Worm (Caenorhabditis elegans): Measurements from ENCODE around the gene C49C8.5.

The C49C8.5 gene

ce11 chrIV:8673733-8674375 is 20.4 kb upstream of the C49C8.5 start:
- TF ChIP-seq tra-4 (tag; optimal IDR thresholded peaks at IDR 0.05) (no peak), pes-1 (GFP tag; IDR thresholded peaks at IDR 0.05) (no peak), flt-1 (GFP tag; IDR thresholded peaks at IDR 0.05) (no peak), tbx-11 (GFP tag; IDR thresholded peaks at IDR 0.05) (no peak), ets-7 (tag; optimal IDR thresholded peaks at IDR 0.05) (no peak), scrt-1 (GFP tag; IDR thresholded peaks at IDR 0.05) (no peak), hmbx-1 (tag; optimal IDR thresholded peaks at IDR 0.05) (no peak), tbx-37 (GFP tag; conservative IDR thresholded peaks at IDR 0.05) (no peak), ceh-36 (tag; optimal IDR thresholded peaks at IDR 0.05) (no peak), ama-1 (optimal IDR thresholded peaks at IDR 0.05) (no peak), F13C5.2 (tag; optimal IDR thresholded peaks at IDR 0.05) (no peak), ceh-13 (GFP tag; optimal IDR thresholded peaks at IDR 0.05) (no peak), sea-1 (GFP tag; conservative IDR thresholded peaks at IDR 0.05) (no peak), B0310.2 (tag; optimal IDR thresholded peaks at IDR 0.05) (no peak), hmg-4 (GFP tag; optimal IDR thresholded peaks at IDR 0.05) (no peak), aly-1 (tag; optimal IDR thresholded peaks at IDR 0.05) (no peak), hnd-1 (tag; optimal IDR thresholded peaks at IDR 0.05) (no peak)

- TF ChIP-seq hmbx-1 (tag; optimal IDR thresholded peaks at IDR 0.05), result no peak
- TF ChIP-seq ama-1 (optimal IDR thresholded peaks at IDR 0.05), result no peak
- no peak for TF ChIP-seq tra-4 (tag; optimal IDR thresholded peaks at IDR 0.05)
- TF ChIP-seq hnd-1 (tag; optimal IDR thresholded peaks at IDR 0.05), result no peak
- TF ChIP-seq aly-1 (tag; optimal IDR thresholded peaks at IDR 0.05), result no peak
- no peak for TF ChIP-seq hmg-4 (GFP tag; optimal IDR thresholded peaks at IDR 0.05)
- TF ChIP-seq flt-1 (GFP tag; IDR thresholded peaks at IDR 0.05), result no peak
- TF ChIP-seq ceh-36 (tag; optimal IDR thresholded peaks at IDR 0.05), result no peak
- no peak for TF ChIP-seq tbx-11 (GFP tag; IDR thresholded peaks at IDR 0.05)
Measured at ce11 chrIV:8668635-8669034, 15.2 kb upstream of the C49C8.5 start, which contains the start of gene cdh-5. Gene cdh-5, plus strand, starts transcription at chrIV:8668935.

- TF ChIP-seq hmg-4 (GFP tag; optimal IDR thresholded peaks at IDR 0.05) (no peak), flt-1 (GFP tag; IDR thresholded peaks at IDR 0.05) (no peak), sea-1 (GFP tag; conservative IDR thresholded peaks at IDR 0.05) (no peak), scrt-1 (GFP tag; IDR thresholded peaks at IDR 0.05) (no peak), tra-4 (tag; optimal IDR thresholded peaks at IDR 0.05) (no peak), tbx-11 (GFP tag; IDR thresholded peaks at IDR 0.05) (no peak), ets-7 (tag; optimal IDR thresholded peaks at IDR 0.05) (no peak), aly-1 (tag; optimal IDR thresholded peaks at IDR 0.05) (no peak), F13C5.2 (tag; optimal IDR thresholded peaks at IDR 0.05) (no peak), ama-1 (optimal IDR thresholded peaks at IDR 0.05) (no peak)
Measured at ce11 chrIV:8665778-8666177, 12.3 kb upstream of the C49C8.5 start.

ce11 chrIV:8658122-8658521 is 4.7 kb upstream of the C49C8.5 start, which contains the start of gene C49C8.6:
Gene C49C8.6, minus strand, starts transcription at chrIV:8658222.
- TF ChIP-seq ets-7 (tag; optimal IDR thresholded peaks at IDR 0.05) (no peak), tra-4 (tag; optimal IDR thresholded peaks at IDR 0.05) (no peak), pes-1 (GFP tag; IDR thresholded peaks at IDR 0.05) (no peak), hmg-4 (GFP tag; optimal IDR thresholded peaks at IDR 0.05) (no peak), ama-1 (optimal IDR thresholded peaks at IDR 0.05) (no peak), flt-1 (GFP tag; IDR thresholded peaks at IDR 0.05) (no peak), B0310.2 (tag; optimal IDR thresholded peaks at IDR 0.05) (no peak), ceh-13 (GFP tag; optimal IDR thresholded peaks at IDR 0.05) (no peak), tbx-11 (GFP tag; IDR thresholded peaks at IDR 0.05) (no peak), tbx-37 (GFP tag; conservative IDR thresholded peaks at IDR 0.05) (no peak)

ce11 chrIV:8654115-8654628 is 708 bp upstream of the C49C8.5 start, which contains the start of gene C49C8.1:
Gene C49C8.1, plus strand, starts transcription at chrIV:8654578.
- TF ChIP-seq aly-1 (tag; optimal IDR thresholded peaks at IDR 0.05), result no peak
- no peak for TF ChIP-seq hmbx-1 (tag; optimal IDR thresholded peaks at IDR 0.05)
- no peak for TF ChIP-seq F13C5.2 (tag; optimal IDR thresholded peaks at IDR 0.05)
- TF ChIP-seq sea-1 (GFP tag; conservative IDR thresholded peaks at IDR 0.05), result no peak
- no peak for TF ChIP-seq ceh-36 (tag; optimal IDR thresholded peaks at IDR 0.05)
- TF ChIP-seq tra-4 (tag; optimal IDR thresholded peaks at IDR 0.05), result no peak
- no peak for TF ChIP-seq scrt-1 (GFP tag; IDR thresholded peaks at IDR 0.05)
- no peak for TF ChIP-seq flt-1 (GFP tag; IDR thresholded peaks at IDR 0.05)
- no peak for TF ChIP-seq ceh-13 (GFP tag; optimal IDR thresholded peaks at IDR 0.05)
- TF ChIP-seq tbx-11 (GFP tag; IDR thresholded peaks at IDR 0.05), result no peak
- TF ChIP-seq hnd-1 (tag; optimal IDR thresholded peaks at IDR 0.05), result no peak
- no peak for TF ChIP-seq ama-1 (optimal IDR thresholded peaks at IDR 0.05)
- no peak for TF ChIP-seq B0310.2 (tag; optimal IDR thresholded peaks at IDR 0.05)
- TF ChIP-seq pes-1 (GFP tag; IDR thresholded peaks at IDR 0.05), result no peak
- no peak for TF ChIP-seq hmg-4 (GFP tag; optimal IDR thresholded peaks at IDR 0.05)
- TF ChIP-seq tbx-37 (GFP tag; conservative IDR thresholded peaks at IDR 0.05), result no peak
- TF ChIP-seq ets-7 (tag; optimal IDR thresholded peaks at IDR 0.05), result no peak

- TF ChIP-seq scrt-1 (GFP tag; IDR thresholded peaks at IDR 0.05), result no peak
Measured at ce11 chrIV:8651835-8652234, 1.6 kb downstream of the C49C8.5 start, which contains the start of gene C49C8.8. Gene C49C8.8, plus strand, starts transcription at chrIV:8652135.

- TF ChIP-seq hnd-1 (tag; optimal IDR thresholded peaks at IDR 0.05) (no peak), ceh-36 (tag; optimal IDR thresholded peaks at IDR 0.05) (no peak), hmg-4 (GFP tag; optimal IDR thresholded peaks at IDR 0.05) (no peak), flt-1 (GFP tag; IDR thresholded peaks at IDR 0.05) (no peak), ets-7 (tag; optimal IDR thresholded peaks at IDR 0.05) (no peak), ceh-13 (GFP tag; optimal IDR thresholded peaks at IDR 0.05) (no peak), scrt-1 (GFP tag; IDR thresholded peaks at IDR 0.05) (no peak), aly-1 (tag; optimal IDR thresholded peaks at IDR 0.05) (no peak), pes-1 (GFP tag; IDR thresholded peaks at IDR 0.05) (no peak), tbx-37 (GFP tag; conservative IDR thresholded peaks at IDR 0.05) (no peak), hmbx-1 (tag; optimal IDR thresholded peaks at IDR 0.05) (no peak), F13C5.2 (tag; optimal IDR thresholded peaks at IDR 0.05) (no peak), tbx-11 (GFP tag; IDR thresholded peaks at IDR 0.05) (no peak), ama-1 (optimal IDR thresholded peaks at IDR 0.05) (no peak), tra-4 (tag; optimal IDR thresholded peaks at IDR 0.05) (no peak)
Measured at ce11 chrIV:8650696-8651095, 2.8 kb downstream of the C49C8.5 start, which contains the start of gene C49C8.2. Gene C49C8.2, plus strand, starts transcription at chrIV:8651088.
